Worm (Caenorhabditis elegans) whole organism, L1 larva: ENCODE measurements around the gene C55A6.11.

Experiments used
- C04F5.9 ChIP-seq: sonication (generic microtip); optimal IDR thresholded peaks from 2 replicates; lab custom pipeline; 2016; ENCODE audit warnings: missing genetic modification characterization, missing compliant biosample characterization
- ama-1 ChIP-seq: fragments of 150-350 bp; optimal IDR thresholded peaks from 2 replicates; lab custom pipeline; 2014
- ceh-63 ChIP-seq: fragments of 200-800 bp; sonication (Bioruptor generic); optimal IDR thresholded peaks from 2 replicates; lab custom pipeline; 2018; ENCODE audit warnings: mild to moderate bottlenecking, missing genetic modification characterization, missing compliant biosample characterization
- ceh-8 ChIP-seq: fragments of 200-800 bp; sonication (Bioruptor generic); optimal IDR thresholded peaks from 2 replicates; lab custom pipeline; 2018; ENCODE audit warnings: mild to moderate bottlenecking, missing genetic modification characterization, moderate library complexity, missing compliant biosample characterization
- ceh-82 ChIP-seq, 3 experiments: fragments of 150-350 bp in 1 of 3; sonication (generic microtip) in 2 of 3; optimal IDR thresholded peaks; 2 replicates each; lab custom pipeline; 2014 to 2017; ENCODE audit warnings: missing biosample characterization in 3 of 3, missing genetic modification characterization in 3 of 3
- ceh-88 ChIP-seq: fragments of 200-800 bp; sonication (Bioruptor generic); IDR thresholded peaks from 2 replicates; pipeline ENCODE4 v1.3.6; 2022; ENCODE audit warnings: missing genetic modification characterization, missing compliant biosample characterization
- ceh-90 ChIP-seq: sonication (generic microtip); optimal IDR thresholded peaks from 2 replicates; lab custom pipeline; 2016; ENCODE audit warnings: missing genetic modification characterization, missing compliant biosample characterization
- ces-1 ChIP-seq: fragments of 150-350 bp; optimal IDR thresholded peaks from 2 replicates; lab custom pipeline; 2014; ENCODE audit warnings: missing biosample characterization, missing genetic modification reagents, missing genetic modification characterization
- efl-1 ChIP-seq, 4 experiments: fragments of 150-350 bp; optimal IDR thresholded peaks in 3 of 4; peaks in 1 of 4; 1 replicate in 1 of 4; 2 replicates in 3 of 4; lab custom pipeline; 2014; ENCODE audit warnings: missing biosample characterization in 2 of 4, missing genetic modification characterization in 2 of 4, missing genetic modification reagents in 2 of 4
- efl-3 ChIP-seq: fragments of 200-800 bp; sonication (Bioruptor generic); optimal IDR thresholded peaks from 2 replicates; lab custom pipeline; 2018; ENCODE audit warnings: mild to moderate bottlenecking, missing genetic modification characterization, missing compliant biosample characterization
- egl-13 ChIP-seq: sonication (generic microtip); optimal IDR thresholded peaks from 2 replicates; lab custom pipeline; 2016; ENCODE audit warnings: missing genotype, missing genetic modification reagents, missing genetic modification characterization, missing compliant biosample characterization
- egl-27 ChIP-seq, 2 experiments: fragments of 150-350 bp in 1 of 2; sonication (generic microtip); optimal IDR thresholded peaks; 3 replicates each; lab custom pipeline; 2017 to 2018; ENCODE audit warnings: missing biosample characterization in 2 of 2, missing genetic modification characterization in 2 of 2, missing genetic modification reagents in 2 of 2
- elt-2 ChIP-seq: sonication (generic microtip); optimal IDR thresholded peaks from 2 replicates; lab custom pipeline; 2016; ENCODE audit warnings: missing genetic modification characterization, mild to moderate bottlenecking, inconsistent platforms, missing compliant biosample characterization, missing genetic modification reagents
- fkh-10 ChIP-seq: sonication (generic microtip); optimal IDR thresholded peaks from 2 replicates; lab custom pipeline; 2017; ENCODE audit warnings: missing biosample characterization, missing genetic modification reagents, missing genetic modification characterization
- fkh-8 ChIP-seq: sonication (generic microtip); optimal IDR thresholded peaks from 2 replicates; lab custom pipeline; 2016; ENCODE audit warnings: mild to moderate bottlenecking, missing genetic modification characterization, missing compliant biosample characterization
- fos-1 ChIP-seq: fragments of 150-350 bp; optimal IDR thresholded peaks from 2 replicates; lab custom pipeline; 2014; ENCODE audit warnings: missing biosample characterization, missing genetic modification characterization
- grh-1 ChIP-seq: fragments of 200-800 bp; sonication (Bioruptor generic); IDR thresholded peaks from 2 replicates; pipeline ENCODE4 v1.3.6; 2022; ENCODE audit warnings: missing genetic modification reagents, missing genetic modification characterization, missing compliant biosample characterization
- hlh-17 ChIP-seq: fragments of 200-800 bp; sonication (Bioruptor generic); optimal IDR thresholded peaks from 2 replicates; lab custom pipeline; 2018; ENCODE audit warnings: missing genetic modification characterization, mild to moderate bottlenecking, missing compliant biosample characterization, moderate library complexity, borderline replicate concordance
- hlh-4 ChIP-seq: sonication (generic microtip); optimal IDR thresholded peaks from 2 replicates; lab custom pipeline; 2016; ENCODE audit warnings: mild to moderate bottlenecking, missing genetic modification characterization, missing compliant biosample characterization
- hpl-2 ChIP-seq: fragments of 150-350 bp; optimal IDR thresholded peaks from 2 replicates; lab custom pipeline; 2014; ENCODE audit warnings: missing biosample characterization, missing genetic modification reagents, missing genetic modification characterization
- irx-1 ChIP-seq: sonication (generic microtip); optimal IDR thresholded peaks from 2 replicates; lab custom pipeline; 2016; ENCODE audit warnings: missing genetic modification characterization, missing compliant biosample characterization
- isw-1 ChIP-seq: fragments of 200-800 bp; sonication (Bioruptor generic); IDR thresholded peaks from 2 replicates; pipeline ENCODE4 v1.3.6; 2022; ENCODE audit warnings: missing genetic modification characterization, missing compliant biosample characterization
- lin-13 ChIP-seq: fragments of 150-350 bp; optimal IDR thresholded peaks from 2 replicates; lab custom pipeline; 2014; ENCODE audit warnings: missing biosample characterization, missing genetic modification reagents, missing genetic modification characterization
- lin-14 ChIP-seq: fragments of 200-800 bp; sonication (Bioruptor generic); optimal IDR thresholded peaks from 2 replicates; lab custom pipeline; 2018; ENCODE audit warnings: mild to moderate bottlenecking, missing genetic modification characterization, moderate library complexity, missing compliant biosample characterization
- lin-15B ChIP-seq: fragments of 150-350 bp; sonication (generic microtip); optimal IDR thresholded peaks from 3 replicates; lab custom pipeline; 2014; ENCODE audit warnings: missing biosample characterization, missing genetic modification characterization
- lir-3 ChIP-seq: sonication (generic microtip); optimal IDR thresholded peaks from 2 replicates; lab custom pipeline; 2016; ENCODE audit warnings: mild to moderate bottlenecking, missing genetic modification characterization, moderate library complexity, missing compliant biosample characterization; ENCODE audit not compliant: poor library complexity
- lsy-2 ChIP-seq, 2 experiments: fragments of 150-350 bp; optimal IDR thresholded peaks; 2 replicates each; lab custom pipeline; 2014; ENCODE audit warnings: missing biosample characterization in 2 of 2, missing genetic modification characterization in 2 of 2
- mef-2 ChIP-seq: fragments of 150-350 bp; optimal IDR thresholded peaks from 2 replicates; lab custom pipeline; 2014; ENCODE audit warnings: missing biosample characterization, missing genetic modification characterization
- nhr-11 ChIP-seq: fragments of 150-350 bp; optimal IDR thresholded peaks from 2 replicates; lab custom pipeline; 2014; ENCODE audit warnings: missing biosample characterization, missing genetic modification characterization
- nhr-12 ChIP-seq: sonication (generic microtip); optimal IDR thresholded peaks from 2 replicates; lab custom pipeline; 2017; ENCODE audit warnings: missing biosample characterization, missing genetic modification characterization
- nhr-19 ChIP-seq: fragments of 200-800 bp; sonication (Bioruptor generic); conservative IDR thresholded peaks from 2 replicates; pipeline ENCODE4 v1.3.6; 2022; ENCODE audit warnings: missing genetic modification characterization, missing compliant biosample characterization
- nhr-20 ChIP-seq: sonication (generic microtip); optimal IDR thresholded peaks from 2 replicates; lab custom pipeline; 2016; ENCODE audit warnings: mild to moderate bottlenecking, missing genetic modification characterization, missing compliant biosample characterization
- nhr-237 ChIP-seq: fragments of 150-350 bp; optimal IDR thresholded peaks from 2 replicates; lab custom pipeline; 2014; ENCODE audit warnings: missing biosample characterization, missing genetic modification characterization
- nhr-28 ChIP-seq: fragments of 150-350 bp; optimal IDR thresholded peaks from 2 replicates; lab custom pipeline; 2014; ENCODE audit warnings: missing biosample characterization, missing genetic modification characterization
- nhr-71 ChIP-seq: sonication (generic microtip); optimal IDR thresholded peaks from 2 replicates; lab custom pipeline; 2016; ENCODE audit warnings: mild to moderate bottlenecking, missing genetic modification characterization, moderate library complexity, missing compliant biosample characterization
- nhr-76 ChIP-seq: sonication (generic microtip); optimal IDR thresholded peaks from 2 replicates; lab custom pipeline; 2017; ENCODE audit warnings: missing biosample characterization, missing genetic modification characterization
- nhr-77 ChIP-seq: fragments of 150-350 bp; optimal IDR thresholded peaks from 2 replicates; lab custom pipeline; 2014; ENCODE audit warnings: missing biosample characterization, missing genetic modification characterization
- nhr-84 ChIP-seq: sonication (generic microtip); optimal IDR thresholded peaks from 2 replicates; lab custom pipeline; 2017; ENCODE audit warnings: missing biosample characterization, missing genetic modification characterization
- nhr-85 ChIP-seq: sonication (generic microtip); peaks from one replicate; lab custom pipeline; 2016; ENCODE audit warnings: missing genetic modification characterization, inconsistent platforms, missing compliant biosample characterization
- nhr-90 ChIP-seq: sonication (generic microtip); optimal IDR thresholded peaks from 2 replicates; lab custom pipeline; 2016; ENCODE audit warnings: mild to moderate bottlenecking, missing genetic modification characterization, missing compliant biosample characterization; ENCODE audit not compliant: poor library complexity
- pax-3 ChIP-seq: fragments of 200-800 bp; sonication (Bioruptor generic); optimal IDR thresholded peaks from 2 replicates; lab custom pipeline; 2018; ENCODE audit warnings: mild to moderate bottlenecking, missing genetic modification characterization, moderate library complexity, missing compliant biosample characterization
- pqm-1 ChIP-seq: sonication (generic microtip); optimal IDR thresholded peaks from 3 replicates; lab custom pipeline; 2017; ENCODE audit warnings: missing biosample characterization, missing genetic modification characterization
- rnt-1 ChIP-seq: sonication (generic microtip); optimal IDR thresholded peaks from 2 replicates; lab custom pipeline; 2016; ENCODE audit warnings: mild to moderate bottlenecking, missing genetic modification characterization, moderate library complexity, missing compliant biosample characterization
- sptf-1 ChIP-seq: fragments of 150-350 bp; optimal IDR thresholded peaks from 2 replicates; lab custom pipeline; 2014; ENCODE audit warnings: missing biosample characterization, missing genetic modification characterization
- sup-37 ChIP-seq: fragments of 200-800 bp; sonication (Bioruptor generic); optimal IDR thresholded peaks from 2 replicates; lab custom pipeline; 2018; ENCODE audit warnings: mild to moderate bottlenecking, missing genetic modification characterization, missing compliant biosample characterization
- tbx-2 ChIP-seq: sonication (generic microtip); optimal IDR thresholded peaks from 2 replicates; lab custom pipeline; 2016; ENCODE audit warnings: missing genetic modification characterization, missing compliant biosample characterization
- tlp-1 ChIP-seq: fragments of 150-350 bp; optimal IDR thresholded peaks from 2 replicates; lab custom pipeline; 2014; ENCODE audit warnings: missing biosample characterization, missing genetic modification characterization
- unc-62 ChIP-seq: fragments of 150-350 bp; optimal IDR thresholded peaks from 2 replicates; lab custom pipeline; 2014; ENCODE audit warnings: missing biosample characterization, missing genetic modification reagents, missing genetic modification characterization
- unc-86 ChIP-seq: sonication (generic microtip); optimal IDR thresholded peaks from 2 replicates; lab custom pipeline; 2016; ENCODE audit warnings: missing genetic modification characterization, missing compliant biosample characterization
- zag-1 ChIP-seq: fragments of 150-350 bp; optimal IDR thresholded peaks from 2 replicates; lab custom pipeline; 2014; ENCODE audit warnings: missing biosample characterization, missing genetic modification characterization
- zip-4 ChIP-seq: fragments of 200-800 bp; sonication (Bioruptor generic); optimal IDR thresholded peaks from 2 replicates; lab custom pipeline; 2018; ENCODE audit warnings: mild to moderate bottlenecking, missing genetic modification characterization, moderate library complexity, missing compliant biosample characterization
- ztf-11 ChIP-seq, 2 experiments: sonication (generic microtip); optimal IDR thresholded peaks; 2 replicates each; lab custom pipeline; 2016 to 2017; ENCODE audit warnings: missing genetic modification characterization in 2 of 2, missing biosample characterization in 1 of 2, missing compliant biosample characterization in 1 of 2
- ztf-4 ChIP-seq: fragments of 150-350 bp; optimal IDR thresholded peaks from 2 replicates; lab custom pipeline; 2014; ENCODE audit warnings: missing biosample characterization, missing genetic modification characterization

Gene C55A6.11

ce11 chrV:11521448-11521847 is 1.1 kb downstream of the C55A6.11 start, which contains the start of gene pafo-1 (continued):
- TF ChIP-seq ceh-82 (tag; optimal IDR thresholded peaks at IDR 0.05; lab: Kevin White, UChicago) (peak; percentile 80 to 93 (median 92)), hlh-17 (GFP tag; lab: Kevin White, UChicago) (no peak), nhr-12 (tag; lab: Kevin White, UChicago) (no peak), efl-3 (GFP tag; lab: Kevin White, UChicago) (peak; percentile 47), nhr-90 (tag; lab: Kevin White, UChicago) (peak; percentile 93), nhr-85 (tag; lab: Kevin White, UChicago) (peak; percentile 97), pqm-1 (tag; lab: Kevin White, UChicago) (no peak), tlp-1 (tag; lab: Kevin White, UChicago) (no peak), ceh-8 (peak; percentile 92), rnt-1 (tag; lab: Kevin White, UChicago) (peak; percentile 95), nhr-237 (peak; percentile 35), nhr-19 (GFP tag; lab: Robert Waterston, UW) (peak; percentile 92), hpl-2 (GFP tag; lab: Kevin White, UChicago) (no peak), hlh-4 (tag; lab: Kevin White, UChicago) (no peak), unc-62 (GFP tag; lab: Kevin White, UChicago) (no peak), nhr-71 (peak; percentile 95), nhr-77 (peak; percentile 60), lin-15B (tag; lab: Kevin White, UChicago) (peak; percentile 79), nhr-28 (no peak), nhr-76 (peak; percentile 43), lin-13 (GFP tag; lab: Kevin White, UChicago) (peak; percentile 87), nhr-84 (tag; lab: Kevin White, UChicago) (no peak), ceh-90 (tag; lab: Kevin White, UChicago) (peak; percentile 36), lir-3 (tag; lab: Kevin White, UChicago) (peak; percentile 68), ces-1 (GFP tag; lab: Kevin White, UChicago) (no peak), mef-2 (tag; lab: Kevin White, UChicago) (peak; percentile 65), ama-1 (peak; percentile 13), ceh-63 (GFP tag; lab: Kevin White, UChicago) (no peak), zag-1 (no peak), egl-27 (tag; optimal IDR thresholded peaks at IDR 0.05; lab: Kevin White, UChicago) (peak in 1 of 2 experiments; percentile 43), elt-2 (tag; lab: Kevin White, UChicago) (peak; percentile 75), pax-3 (tag; lab: Kevin White, UChicago) (peak; percentile 62), ztf-4 (tag; lab: Kevin White, UChicago) (peak; percentile 49), isw-1 (GFP tag; lab: Robert Waterston, UW) (peak; percentile 89), fos-1 (peak; percentile 84), fkh-10 (GFP tag; lab: Kevin White, UChicago) (peak; percentile 71), egl-13 (tag; lab: Kevin White, UChicago) (peak; percentile 77), C04F5.9 (peak; percentile 58), grh-1 (GFP tag; lab: Robert Waterston, UW) (peak; percentile 93), lsy-2 (tag; optimal IDR thresholded peaks at IDR 0.05; lab: Kevin White, UChicago) (peak; percentile 91 to 92), ztf-11 (tag; optimal IDR thresholded peaks at IDR 0.05; lab: Kevin White, UChicago) (peak in 1 of 2 experiments; percentile 79), nhr-20 (tag; lab: Kevin White, UChicago) (peak; percentile 92), efl-1 (optimal IDR thresholded peaks at IDR 0.05; lab: Kevin White, UChicago) (peak; percentile 98 to 99), efl-1 (GFP tag; optimal IDR thresholded peaks at IDR 0.05 in 1 of 2; lab: Kevin White, UChicago) (peak; percentile 99 to 100), nhr-11 (tag; lab: Kevin White, UChicago) (peak; percentile 81), irx-1 (tag; lab: Kevin White, UChicago) (peak; percentile 85), unc-86 (tag; lab: Kevin White, UChicago) (peak; percentile 89), ceh-88 (GFP tag; lab: Robert Waterston, UW) (peak; percentile 20; the same call in 1 of the 2 replicates), sup-37 (peak; percentile 79), lin-14 (GFP tag; lab: Kevin White, UChicago) (peak; percentile 84), zip-4 (GFP tag; lab: Kevin White, UChicago) (peak; percentile 80), fkh-8 (tag; lab: Kevin White, UChicago) (peak; percentile 79), sptf-1 (tag; lab: Kevin White, UChicago) (no peak), tbx-2 (tag; lab: Kevin White, UChicago) (peak; percentile 92)
